Worm (Caenorhabditis elegans) whole organism, L2 larva: ENCODE results near the gene clec-164.

ENCODE experiments used
- C34F6.9 ChIP-seq: fragments of 150-350 bp; optimal IDR thresholded peaks from 2 replicates; lab custom pipeline; 2014; ENCODE audit warnings: missing biosample characterization, missing genetic modification characterization
- F13H6.1 ChIP-seq: sonication (generic microtip); optimal IDR thresholded peaks from 2 replicates; lab custom pipeline; 2016; ENCODE audit warnings: missing genetic modification characterization, missing compliant biosample characterization
- Y55F3AM.14 ChIP-seq: fragments of 200-800 bp; sonication (Bioruptor generic); optimal IDR thresholded peaks from 2 replicates; lab custom pipeline; 2018; ENCODE audit warnings: mild to moderate bottlenecking, missing genetic modification characterization, missing compliant biosample characterization
- alr-1 ChIP-seq: fragments of 150-350 bp; optimal IDR thresholded peaks from 2 replicates; lab custom pipeline; 2014; ENCODE audit warnings: missing biosample characterization, missing genetic modification characterization
- aly-2 ChIP-seq: fragments of 150-350 bp; optimal IDR thresholded peaks from 2 replicates; lab custom pipeline; 2014; ENCODE audit warnings: missing biosample characterization, missing genetic modification characterization
- ama-1 ChIP-seq: fragments of 150-350 bp; optimal IDR thresholded peaks from 2 replicates; lab custom pipeline; 2018; ENCODE audit warnings: inconsistent platforms
- blmp-1 ChIP-seq: sonication (generic microtip); optimal IDR thresholded peaks from 2 replicates; lab custom pipeline; 2017; ENCODE audit warnings: missing genetic modification characterization, mild to moderate bottlenecking, missing compliant biosample characterization, antibody characterized with exemption, moderate library complexity; ENCODE audit not compliant: insufficient read depth
- ceh-16 ChIP-seq: fragments of 150-350 bp; optimal IDR thresholded peaks from 2 replicates; lab custom pipeline; 2014; ENCODE audit warnings: missing biosample characterization, missing genetic modification characterization
- ceh-82 ChIP-seq: fragments of 150-350 bp; optimal IDR thresholded peaks from 2 replicates; lab custom pipeline; 2014; ENCODE audit warnings: missing biosample characterization, missing genetic modification characterization
- crh-2 ChIP-seq: sonication (generic microtip); optimal IDR thresholded peaks from 2 replicates; lab custom pipeline; 2017; ENCODE audit warnings: missing biosample characterization, missing genetic modification characterization
- egl-27 ChIP-seq: sonication (generic microtip); optimal IDR thresholded peaks from 3 replicates; lab custom pipeline; 2017; ENCODE audit warnings: missing biosample characterization, missing genetic modification reagents, missing genetic modification characterization
- elt-3 ChIP-seq: sonication (generic microtip); optimal IDR thresholded peaks from 2 replicates; lab custom pipeline; 2017; ENCODE audit warnings: missing biosample characterization, missing genetic modification characterization
- fos-1 ChIP-seq: fragments of 150-350 bp; optimal IDR thresholded peaks from 2 replicates; lab custom pipeline; 2014; ENCODE audit warnings: missing biosample characterization, missing genetic modification characterization
- gmeb-1 ChIP-seq: fragments of 150-350 bp; optimal IDR thresholded peaks from 2 replicates; lab custom pipeline; 2014; ENCODE audit warnings: missing biosample characterization, missing genetic modification characterization
- lin-11 ChIP-seq: fragments of 150-350 bp; sonication (generic microtip); optimal IDR thresholded peaks from 2 replicates; lab custom pipeline; 2014; ENCODE audit warnings: missing biosample characterization, missing genetic modification characterization, inconsistent platforms, mixed read lengths
- lin-13 ChIP-seq: fragments of 150-350 bp; optimal IDR thresholded peaks from 2 replicates; lab custom pipeline; 2014; ENCODE audit warnings: missing biosample characterization, missing genetic modification reagents, missing genetic modification characterization
- lin-39 ChIP-seq: fragments of 150-350 bp; optimal IDR thresholded peaks from 2 replicates; lab custom pipeline; 2014; ENCODE audit warnings: missing biosample characterization, missing genetic modification reagents, missing genetic modification characterization
- lsy-2 ChIP-seq, 2 experiments: fragments of 150-350 bp in 1 of 2; sonication (generic microtip) in 1 of 2; optimal IDR thresholded peaks; 2 replicates each; lab custom pipeline; 2014 to 2017; ENCODE audit warnings: missing biosample characterization in 2 of 2, missing genetic modification characterization in 2 of 2
- mab-5 ChIP-seq: fragments of 150-350 bp; optimal IDR thresholded peaks from 2 replicates; lab custom pipeline; 2014; ENCODE audit warnings: missing biosample characterization, missing genetic modification characterization
- mdl-1 ChIP-seq, 2 experiments: fragments of 150-350 bp in 1 of 2; sonication (generic microtip) in 1 of 2; optimal IDR thresholded peaks; 2 replicates each; lab custom pipeline; 2017; ENCODE audit warnings: missing biosample characterization in 2 of 2, missing genetic modification characterization in 2 of 2
- nhr-10 ChIP-seq: sonication (generic microtip); optimal IDR thresholded peaks from 2 replicates; lab custom pipeline; 2017; ENCODE audit warnings: missing biosample characterization, missing genetic modification characterization
- nhr-11 ChIP-seq: fragments of 150-350 bp; optimal IDR thresholded peaks from 2 replicates; lab custom pipeline; 2014; ENCODE audit warnings: missing biosample characterization, missing genetic modification characterization
- nhr-129 ChIP-seq: fragments of 150-350 bp; optimal IDR thresholded peaks from 2 replicates; lab custom pipeline; 2014; ENCODE audit warnings: missing biosample characterization, missing genetic modification characterization
- nhr-21 ChIP-seq: fragments of 150-350 bp; optimal IDR thresholded peaks from 2 replicates; lab custom pipeline; 2014; ENCODE audit warnings: missing biosample characterization, missing genetic modification characterization
- nhr-237 ChIP-seq: fragments of 150-350 bp; optimal IDR thresholded peaks from 2 replicates; lab custom pipeline; 2014; ENCODE audit warnings: missing biosample characterization, missing genetic modification characterization
- nhr-6 ChIP-seq: fragments of 150-350 bp; optimal IDR thresholded peaks from 2 replicates; lab custom pipeline; 2014; ENCODE audit warnings: missing biosample characterization, missing genetic modification characterization
- nhr-77 ChIP-seq: fragments of 150-350 bp; optimal IDR thresholded peaks from 2 replicates; lab custom pipeline; 2014; ENCODE audit warnings: missing biosample characterization, missing genetic modification characterization
- peb-1 ChIP-seq: fragments of 150-350 bp; optimal IDR thresholded peaks from 2 replicates; lab custom pipeline; 2014; ENCODE audit warnings: missing biosample characterization, missing genetic modification characterization
- sem-4 ChIP-seq: fragments of 150-350 bp; optimal IDR thresholded peaks from 2 replicates; lab custom pipeline; 2014; ENCODE audit warnings: missing biosample characterization, missing genetic modification reagents, missing genetic modification characterization
- skn-1 ChIP-seq: sonication (generic microtip); optimal IDR thresholded peaks from 2 replicates; lab custom pipeline; 2017; ENCODE audit warnings: missing biosample characterization, missing genetic modification characterization
- sma-9 ChIP-seq, 2 experiments: fragments of 150-350 bp in 1 of 2; sonication (generic microtip) in 1 of 2; optimal IDR thresholded peaks; 2 replicates each; lab custom pipeline; 2014 to 2016; ENCODE audit warnings: missing genetic modification characterization in 2 of 2, mild to moderate bottlenecking in 1 of 2, missing biosample characterization in 1 of 2, missing compliant biosample characterization in 1 of 2, missing genetic modification reagents in 1 of 2, moderate library complexity in 1 of 2
- snpc-4 ChIP-seq: fragments of 150-350 bp; optimal IDR thresholded peaks from 2 replicates; lab custom pipeline; 2014; ENCODE audit warnings: missing biosample characterization, missing genetic modification characterization
- unc-39 ChIP-seq: fragments of 150-350 bp; optimal IDR thresholded peaks from 2 replicates; lab custom pipeline; 2014; ENCODE audit warnings: missing biosample characterization, missing genetic modification characterization
- unc-55 ChIP-seq: fragments of 150-350 bp; sonication (generic microtip); optimal IDR thresholded peaks from 3 replicates; lab custom pipeline; 2014; ENCODE audit warnings: missing biosample characterization, missing genetic modification reagents, missing genetic modification characterization
- zag-1 ChIP-seq: fragments of 150-350 bp; optimal IDR thresholded peaks from 2 replicates; lab custom pipeline; 2014; ENCODE audit warnings: missing biosample characterization, missing genetic modification characterization
- ztf-1 ChIP-seq: fragments of 200-800 bp; sonication (Bioruptor generic); conservative IDR thresholded peaks from 2 replicates; pipeline ENCODE4 v1.3.6; 2022; ENCODE audit warnings: missing genetic modification characterization, missing compliant biosample characterization
- ztf-11 ChIP-seq: sonication (generic microtip); optimal IDR thresholded peaks from 2 replicates; lab custom pipeline; 2017; ENCODE audit warnings: missing biosample characterization, missing genetic modification characterization
- ztf-4 ChIP-seq: fragments of 150-350 bp; optimal IDR thresholded peaks from 2 replicates; lab custom pipeline; 2014; ENCODE audit warnings: missing biosample characterization, missing genetic modification characterization

The clec-164 gene

DNA sequence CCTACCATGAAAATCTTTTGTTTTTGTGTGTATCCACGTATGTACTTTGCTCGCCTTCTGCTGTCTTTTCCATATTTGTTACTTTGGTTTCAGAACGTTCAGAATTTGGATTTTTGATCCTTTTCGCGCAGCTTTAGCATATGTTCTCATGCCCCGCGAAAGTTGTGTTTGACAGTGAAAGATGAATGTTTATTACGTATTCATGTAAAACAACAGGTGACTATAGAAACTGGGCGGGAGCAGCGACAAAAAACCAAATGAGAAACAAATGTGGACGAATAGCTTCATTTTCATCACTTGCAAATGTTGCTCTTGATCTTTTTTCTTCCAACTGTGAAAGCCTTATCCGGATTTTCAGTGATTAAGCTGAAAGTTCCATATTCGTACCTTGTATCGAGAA is at the start of gene clec-164:
TSS of gene clec-164 (plus strand) at position 301 of the 400 bp plus-strand sequence.
- TF ChIP-seq skn-1 (no peak), ztf-4 (no peak), nhr-77 (tag; lab: Kevin White, UChicago) (no peak), lin-13 (no peak), zag-1 (tag; lab: Kevin White, UChicago) (no peak), peb-1 (tag; lab: Kevin White, UChicago) (no peak)

DNA sequence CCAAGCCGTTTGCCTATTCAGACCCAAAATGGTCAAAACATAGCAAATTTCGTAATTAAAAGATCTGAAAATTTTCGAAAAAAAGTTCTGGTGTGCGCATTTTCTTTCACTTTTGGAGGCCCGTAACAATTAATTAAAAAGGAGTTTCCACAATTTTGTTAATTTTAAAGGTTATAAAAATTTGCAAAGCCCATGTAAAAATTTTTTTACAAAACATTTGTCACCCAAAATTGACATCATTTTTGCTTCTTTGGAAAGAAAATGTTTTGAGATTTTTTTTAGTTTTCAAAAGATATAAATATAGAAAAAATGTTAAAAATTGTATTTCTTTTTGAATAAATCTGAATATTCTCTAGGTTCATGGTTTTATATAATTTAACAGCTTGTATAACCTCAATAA is 49.4 kb upstream of the clec-164 start, which contains the start of gene K11H12.6:
TSS of gene K11H12.6 (plus strand) at position 301 of the 400 bp plus-strand sequence.
- no peak for TF ChIP-seq ztf-1

DNA sequence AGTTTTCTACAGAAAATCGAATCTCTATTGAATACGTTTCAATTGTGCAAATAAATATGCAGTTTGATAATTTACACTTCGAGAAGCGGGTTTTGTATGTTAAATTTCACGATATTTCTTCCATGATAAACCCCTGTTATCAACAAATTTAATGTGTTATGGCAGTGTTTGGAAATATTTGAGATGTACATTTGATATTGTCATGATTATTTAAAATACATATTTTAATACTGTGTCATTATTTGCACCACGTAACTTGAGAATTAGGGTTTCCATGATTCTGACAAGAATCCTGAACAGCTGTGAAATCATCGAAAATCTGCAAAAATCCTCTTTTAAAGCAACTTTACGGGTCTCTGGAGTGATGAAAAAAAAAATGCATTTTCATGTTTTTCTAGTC is 46.0 kb upstream of the clec-164 start, which contains the start of gene K11H12.11:
TSS of gene K11H12.11 (minus strand) at position 101 of the 400 bp plus-strand sequence.
- TF ChIP-seq fos-1 = peak; percentile 2
- no peak for TF ChIP-seq snpc-4 (tag; lab: Kevin White, UChicago)

DNA sequence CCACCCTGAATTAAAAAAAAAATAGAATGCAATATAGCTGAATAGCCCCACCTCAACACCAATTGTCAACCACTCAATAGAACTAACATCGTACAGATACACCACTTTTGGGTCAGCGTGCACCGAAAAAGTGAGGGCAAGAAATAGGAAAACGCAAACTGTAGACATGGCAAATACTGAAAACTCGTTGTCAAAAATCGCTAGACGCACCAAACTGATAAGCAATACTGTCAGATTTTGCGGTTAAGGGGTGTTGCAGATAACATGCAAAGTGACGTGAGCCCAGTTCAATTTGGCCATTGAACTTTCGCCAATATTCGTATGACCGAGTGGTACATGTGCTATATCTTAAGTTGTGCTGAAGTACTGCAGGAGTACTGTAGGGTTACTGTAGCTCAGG is 43.1 kb upstream of the clec-164 start, which contains the start of gene K11H12.3:
TSS of gene K11H12.3 (minus strand) at position 168 of the 400 bp plus-strand sequence.
- TF ChIP-seq nhr-129 (no peak), sma-9 (GFP tag; optimal IDR thresholded peaks at IDR 0.05; lab: Kevin White, UChicago) (peak; percentile 58), sma-9 (tag; optimal IDR thresholded peaks at IDR 0.05; lab: Kevin White, UChicago) (no peak), fos-1 (peak; percentile 81), nhr-11 (tag; lab: Kevin White, UChicago) (no peak)

DNA sequence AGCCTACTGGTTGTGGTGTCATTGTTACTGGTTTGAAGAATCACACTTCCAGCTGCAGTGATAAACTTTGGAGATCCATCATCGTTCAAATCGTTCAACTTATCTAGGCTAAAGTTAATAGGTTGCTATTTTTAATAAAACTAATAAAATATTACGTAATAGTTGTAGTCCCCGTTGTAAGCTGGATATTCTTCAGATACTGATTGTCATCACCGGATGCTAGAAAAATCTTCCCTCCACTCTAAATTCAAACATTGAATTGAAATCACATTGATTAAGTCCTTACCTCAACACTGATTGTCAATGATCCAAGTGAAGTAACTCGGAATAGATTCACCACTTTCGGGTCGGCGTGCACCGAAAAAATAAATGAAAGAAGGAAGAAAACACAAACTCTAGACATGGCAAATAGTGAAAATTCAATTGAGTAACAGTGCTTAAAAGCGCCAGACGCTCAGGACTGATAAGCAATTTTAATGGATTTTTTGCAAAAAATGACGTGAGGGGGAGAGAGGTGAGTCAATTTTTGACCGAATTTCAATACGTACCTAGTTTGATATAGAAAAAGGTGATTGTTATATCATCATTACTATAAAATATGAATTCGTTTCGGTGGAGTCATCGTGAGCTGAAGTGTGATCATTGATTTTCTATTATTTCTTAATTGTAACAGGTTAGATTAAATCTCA is 40.8 kb upstream of the clec-164 start, which contains the start of the genes K11H12.4 and K11H12.10:
TSS of gene K11H12.4 (minus strand) at position 413 of the 689 bp plus-strand sequence.
TSS of gene K11H12.10 (plus strand) at position 605 of the 689 bp plus-strand sequence.
- peak; percentile 81 for TF ChIP-seq fos-1
- no peak for TF ChIP-seq aly-2 (tag; lab: Kevin White, UChicago)

DNA sequence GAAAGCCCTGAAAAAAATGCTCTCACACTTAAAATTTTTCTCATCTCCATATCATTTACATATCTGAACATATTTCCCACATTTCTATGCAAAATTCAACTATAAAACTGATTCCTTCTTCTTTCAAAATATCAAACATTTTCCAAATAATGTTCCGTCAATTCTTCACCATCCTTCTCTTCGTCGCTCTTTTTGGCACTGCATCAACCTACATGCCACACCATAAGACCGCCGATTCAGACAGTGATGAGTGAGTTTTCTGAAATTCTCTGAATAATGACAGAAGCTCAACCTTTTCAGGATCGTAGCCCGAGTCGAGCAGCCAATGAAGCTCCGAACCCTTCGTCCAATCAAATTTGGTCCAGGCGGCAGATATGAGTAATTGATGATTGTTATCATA is 40.1 kb upstream of the clec-164 start, which contains the start of gene K11H12.5:
TSS of gene K11H12.5 (plus strand) at position 301 of the 400 bp plus-strand sequence.
- TF ChIP-seq ztf-1 (no peak), unc-39 (tag; lab: Kevin White, UChicago) (no peak), nhr-11 (tag; lab: Kevin White, UChicago) (no peak), unc-55 (GFP tag; lab: Kevin White, UChicago) (no peak), elt-3 (tag; lab: Kevin White, UChicago) (no peak), gmeb-1 (no peak), nhr-10 (tag; lab: Kevin White, UChicago) (no peak), F13H6.1 (tag; lab: Kevin White, UChicago) (no peak), ztf-4 (no peak), skn-1 (no peak), mdl-1 (tag; optimal IDR thresholded peaks at IDR 0.05; lab: Kevin White, UChicago) (no peak), alr-1 (tag; lab: Kevin White, UChicago) (no peak), mab-5 (tag; lab: Kevin White, UChicago) (no peak), snpc-4 (tag; lab: Kevin White, UChicago) (no peak), lin-39 (no peak), ztf-11 (tag; lab: Kevin White, UChicago) (no peak)

DNA sequence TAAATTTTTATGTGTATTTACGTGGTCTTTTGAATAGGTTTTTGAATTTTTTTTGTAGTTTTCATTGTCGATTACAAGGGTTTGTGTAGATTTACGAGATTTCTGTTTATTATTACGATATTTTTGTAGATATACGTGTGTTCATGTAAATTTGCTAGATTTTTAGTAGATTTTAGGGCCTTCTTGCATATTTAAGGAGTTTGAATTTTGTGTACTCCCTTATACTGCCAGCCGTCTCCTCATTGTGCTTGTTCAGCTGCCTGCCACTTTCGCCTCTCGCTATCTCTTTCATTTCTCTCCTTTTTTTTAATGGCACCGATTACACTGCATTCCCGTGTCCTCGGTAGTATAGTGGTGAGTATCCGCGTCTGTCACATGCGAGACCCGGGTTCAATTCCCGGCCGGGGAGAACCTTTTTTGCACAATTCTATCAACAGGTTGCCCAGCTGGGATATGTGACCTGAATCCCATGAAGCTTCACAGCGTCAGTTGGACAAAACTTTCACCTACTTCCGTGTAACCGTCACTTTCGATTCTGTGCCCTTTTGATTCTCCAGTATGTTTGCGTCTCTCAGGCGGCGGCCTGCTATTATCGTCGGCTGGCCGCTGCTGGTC is 33.6 kb upstream of the clec-164 start:
- TF ChIP-seq lsy-2 (tag; optimal IDR thresholded peaks at IDR 0.05; lab: Kevin White, UChicago) (peak in 1 of 2 experiments; percentile 36), ama-1 (no peak), mdl-1 (tag; optimal IDR thresholded peaks at IDR 0.05; lab: Kevin White, UChicago) (peak; percentile 12 to 15), C34F6.9 (tag; lab: Kevin White, UChicago) (peak; percentile 50), nhr-6 (peak; percentile 8), sem-4 (tag; lab: Kevin White, UChicago) (peak; percentile 4), egl-27 (tag; lab: Kevin White, UChicago) (no peak), nhr-21 (tag; lab: Kevin White, UChicago) (peak; percentile 81), fos-1 (peak; percentile 60), nhr-77 (tag; lab: Kevin White, UChicago) (peak; percentile 28), F13H6.1 (tag; lab: Kevin White, UChicago) (peak; percentile 58), Y55F3AM.14 (GFP tag; lab: Kevin White, UChicago) (peak; percentile 65), blmp-1 (tag; lab: Kevin White, UChicago) (peak; percentile 87), sma-9 (GFP tag; optimal IDR thresholded peaks at IDR 0.05; lab: Kevin White, UChicago) (peak; percentile 58), sma-9 (tag; optimal IDR thresholded peaks at IDR 0.05; lab: Kevin White, UChicago) (no peak), ceh-82 (tag; lab: Kevin White, UChicago) (no peak), ceh-16 (tag; lab: Kevin White, UChicago) (no peak), nhr-237 (no peak), lin-11 (tag; lab: Kevin White, UChicago) (peak; percentile 20), crh-2 (tag; lab: Kevin White, UChicago) (peak; percentile 44), nhr-10 (tag; lab: Kevin White, UChicago) (no peak), skn-1 (no peak)
